Fruit fly (Drosophila melanogaster) S2 (cell line): Measurements from ENCODE around the gene CG31817.

ENCODE experiments used
- CG8478 ChIP-seq: fragments of >200 bp; optimal IDR thresholded peaks from 2 replicates; lab custom pipeline; 2018
- CTCF ChIP-seq, 2 experiments: fragments of >200 bp; optimal IDR thresholded peaks; 2 replicates each; lab custom pipeline; 2018

CG31817 gene

dm6 chr2L:16337785-16338184 is at the start of gene CG31817:
CG31817 (minus strand) TSS chr2L:16337885.
- TF ChIP-seq CTCF (optimal IDR thresholded peaks at IDR 0.05; lab: Kevin White, UChicago), result no peak
- no peak for TF ChIP-seq CG8478

dm6 chr2L:16380973-16381372 is 43.3 kb upstream of the CG31817 start:
- TF ChIP-seq CTCF (optimal IDR thresholded peaks at IDR 0.05; lab: Kevin White, UChicago) (no peak), CG8478 (no peak)

- no peak for TF ChIP-seq CTCF (optimal IDR thresholded peaks at IDR 0.05; lab: Kevin White, UChicago)
- no peak for TF ChIP-seq CG8478
These were observed 37.0 kb upstream of the CG31817 start for dm6 chr2L:16374691-16375090.

- no peak for TF ChIP-seq CTCF (optimal IDR thresholded peaks at IDR 0.05; lab: Kevin White, UChicago)
These were observed 27.9 kb upstream of the CG31817 start, which contains the start of gene jhamt for dm6 chr2L:16365603-16366002. jhamt (plus strand) TSS chr2L:16365903.

dm6 chr2L:16357865-16358264 is 20.2 kb upstream of the CG31817 start:
- no peak for TF ChIP-seq CG8478
- no peak for TF ChIP-seq CTCF (optimal IDR thresholded peaks at IDR 0.05; lab: Kevin White, UChicago)

dm6 chr2L:16356249-16357025 is 18.8 kb upstream of the CG31817 start, which contains the start of gene CaBP1:
CaBP1 (minus strand) TSS chr2L:16356735.
- no peak for TF ChIP-seq CTCF (optimal IDR thresholded peaks at IDR 0.05; lab: Kevin White, UChicago)
- TF ChIP-seq CG8478, result no peak

dm6 chr2L:16353765-16354164 is 16.1 kb upstream of the CG31817 start:
- no peak for TF ChIP-seq CTCF (optimal IDR thresholded peaks at IDR 0.05; lab: Kevin White, UChicago)
- TF ChIP-seq CG8478, result no peak

- TF ChIP-seq CTCF (optimal IDR thresholded peaks at IDR 0.05; lab: Kevin White, UChicago), result peak in 1 of 2 experiments; percentile 11
- no peak for TF ChIP-seq CG8478
These were observed 15.2 kb upstream of the CG31817 start, which contains the start of the genes Hyls1, chif and CG4455 for dm6 chr2L:16352585-16353580. Hyls1 (minus strand) TSS chr2L:16352628. chif (minus strand) TSS chr2L:16352628. CG4455 (plus strand) TSS chr2L:16352934.

- no peak for TF ChIP-seq CTCF (optimal IDR thresholded peaks at IDR 0.05; lab: Kevin White, UChicago)
- no peak for TF ChIP-seq CG8478
These were observed 14.3 kb upstream of the CG31817 start for dm6 chr2L:16351805-16352584.

dm6 chr2L:16350742-16351568 is 13.3 kb upstream of the CG31817 start:
- no peak for TF ChIP-seq CG8478
- peak in 1 of 2 experiments; percentile 0 for TF ChIP-seq CTCF (optimal IDR thresholded peaks at IDR 0.05; lab: Kevin White, UChicago)

dm6 chr2L:16350160-16350633 is 12.5 kb upstream of the CG31817 start:
- TF ChIP-seq CG8478 (no peak), CTCF (optimal IDR thresholded peaks at IDR 0.05; lab: Kevin White, UChicago) (peak; percentile 71 to 75)

- TF ChIP-seq CTCF (optimal IDR thresholded peaks at IDR 0.05; lab: Kevin White, UChicago), result no peak
- TF ChIP-seq CG8478, result no peak
These were observed 4.5 kb upstream of the CG31817 start, which contains the start of gene CG44405 for dm6 chr2L:16342224-16342623. CG44405 (minus strand) TSS chr2L:16342324.

dm6 chr2L:16340268-16340667 is 2.6 kb upstream of the CG31817 start, which contains the start of gene CG42266:
CG42266 (minus strand) TSS chr2L:16340368.
- TF ChIP-seq CTCF (optimal IDR thresholded peaks at IDR 0.05; lab: Kevin White, UChicago), result no peak
- TF ChIP-seq CG8478, result no peak
